Fruit fly (Drosophila melanogaster): ENCODE measurements around the gene CG34250.

CG34250 gene

DNA sequence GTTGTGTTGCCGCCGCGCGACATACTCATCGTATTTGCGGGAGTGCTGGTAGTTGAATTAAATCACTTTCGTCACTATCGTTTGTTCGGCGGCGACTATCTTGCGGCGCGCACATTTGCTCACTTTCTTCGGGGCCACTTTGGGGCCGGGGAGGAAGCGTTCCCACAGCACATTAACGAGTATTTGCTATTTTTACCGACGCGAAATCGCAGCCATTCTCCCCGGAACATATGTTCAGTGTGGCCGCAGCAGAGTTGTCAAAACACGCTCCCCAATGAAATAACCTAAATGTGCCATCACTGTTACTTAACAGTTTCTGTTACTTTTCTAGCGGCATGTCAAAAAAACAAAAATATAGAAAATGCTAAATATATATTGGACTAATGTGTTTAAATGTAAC, 43.1 kb upstream of the CG34250 start, which contains the start of gene frc (continued):
- TF ChIP-seq hkb (optimal IDR thresholded peaks at IDR 0.05): no peak
- no peak for TF ChIP-seq hkb (GFP tag; IDR thresholded peaks at IDR 0.05)
- TF ChIP-seq nerfin-2 (GFP tag; IDR thresholded peaks at IDR 0.05; ENCODE audit: partially characterized antibody): peak; percentile 41; the same call in 1 of the 2 replicates
- no peak for TF ChIP-seq CG18262 (tag; optimal IDR thresholded peaks at IDR 0.05)
- peak; percentile 7; the same call in 1 of the 2 replicates for TF ChIP-seq ranshi (GFP tag; IDR thresholded peaks at IDR 0.05)
- TF ChIP-seq CG12155 (GFP tag; optimal IDR thresholded peaks at IDR 0.05): no peak
- TF ChIP-seq CG2199 (GFP tag; IDR thresholded peaks at IDR 0.05): no peak
- TF ChIP-seq CG14860 (GFP tag; IDR thresholded peaks at IDR 0.05; ENCODE audit: partially characterized antibody): no peak
- no peak for TF ChIP-seq luna (GFP tag; optimal IDR thresholded peaks at IDR 0.05)
- peak; percentile 40 for TF ChIP-seq CG4617 (GFP tag; optimal IDR thresholded peaks at IDR 0.05; ENCODE audit: borderline replicate concordance)
- TF ChIP-seq CG9797 (GFP tag; optimal IDR thresholded peaks at IDR 0.05): peak; percentile 54
- no peak for TF ChIP-seq slp2 (GFP tag; optimal IDR thresholded peaks at IDR 0.05)
- peak; percentile 5 for TF ChIP-seq CG1603 (tag; optimal IDR thresholded peaks at IDR 0.05)
- 0 out of 2 replicates have a peak, but pooled peaks have one; percentile 13 for TF ChIP-seq Xrp1 (GFP tag; IDR thresholded peaks at IDR 0.05)
- 0 out of 2 replicates have a peak, but pooled peaks have one; percentile 14 for TF ChIP-seq ato (GFP tag; IDR thresholded peaks at IDR 0.05; ENCODE audit: partially characterized antibody)
- TF ChIP-seq Six4 (GFP tag; optimal IDR thresholded peaks at IDR 0.05): no peak
- TF ChIP-seq CG8290 (GFP tag; optimal IDR thresholded peaks at IDR 0.05): no peak
- TF ChIP-seq CG8290 (tag; optimal IDR thresholded peaks at IDR 0.05): peak in 1 of 2 experiments; percentile 51
- TF ChIP-seq CG1832 (GFP tag; optimal IDR thresholded peaks at IDR 0.05): no peak
- no peak for TF ChIP-seq jing (GFP tag; optimal IDR thresholded peaks at IDR 0.05)
- TF ChIP-seq Opbp (GFP tag; IDR thresholded peaks at IDR 0.05; ENCODE audit: partially characterized antibody): 0 out of 3 replicates have a peak, but pooled peaks have one; percentile 42
- no peak for TF ChIP-seq CG9817 (tag; optimal IDR thresholded peaks at IDR 0.05)
- no peak for TF ChIP-seq Dip3 (GFP tag; optimal IDR thresholded peaks at IDR 0.05)
- peak; percentile 66; the same call in 1 of the 3 replicates for TF ChIP-seq CG34422 (GFP tag; IDR thresholded peaks at IDR 0.05)
- no peak for TF ChIP-seq Doc2 (GFP tag; IDR thresholded peaks at IDR 0.05)
- no peak for TF ChIP-seq CG12744 (GFP tag; optimal IDR thresholded peaks at IDR 0.05)
- peak; percentile 40; the same call in 1 of the 2 replicates for TF ChIP-seq Bgb (GFP tag; IDR thresholded peaks at IDR 0.05; ENCODE audit: partially characterized antibody)
- TF ChIP-seq CG3065 (GFP tag; optimal IDR thresholded peaks at IDR 0.05): no peak
- TF ChIP-seq gsb-n (tag; optimal IDR thresholded peaks at IDR 0.05): no peak
- TF ChIP-seq gsb (GFP tag; IDR thresholded peaks at IDR 0.05): no peak
- no peak for TF ChIP-seq CG8388 (GFP tag; optimal IDR thresholded peaks at IDR 0.05)
- no peak for TF ChIP-seq crc (GFP tag; optimal IDR thresholded peaks at IDR 0.05)
- peak; percentile 56 for TF ChIP-seq pzg (GFP tag; optimal IDR thresholded peaks at IDR 0.05)
- TF ChIP-seq crol (GFP tag; IDR thresholded peaks at IDR 0.05): 0 out of 2 replicates have a peak, but pooled peaks have one; percentile 6
- TF ChIP-seq CG12769 (tag; optimal IDR thresholded peaks at IDR 0.05): peak; percentile 89
- TF ChIP-seq Elba2 (GFP tag; optimal IDR thresholded peaks at IDR 0.05): no peak
- no peak for TF ChIP-seq CG4820 (GFP tag; optimal IDR thresholded peaks at IDR 0.05)
- no peak for TF ChIP-seq CG6654 (GFP tag; optimal IDR thresholded peaks at IDR 0.05)
- TF ChIP-seq vvl (GFP tag; IDR thresholded peaks at IDR 0.05): peak; percentile 53
- no peak for TF ChIP-seq trh (GFP tag; optimal IDR thresholded peaks at IDR 0.05)
- no peak for TF ChIP-seq CG1233 (GFP tag; optimal IDR thresholded peaks at IDR 0.05)
- no peak for TF ChIP-seq CG11093 (GFP tag; IDR thresholded peaks at IDR 0.05)
- no peak for TF ChIP-seq Dip2 (GFP tag; IDR thresholded peaks at IDR 0.05)
- no peak for TF ChIP-seq ken (GFP tag; IDR thresholded peaks at IDR 0.05)
- no peak for TF ChIP-seq CG8089 (GFP tag; optimal IDR thresholded peaks at IDR 0.05)
- peak; percentile 35 for TF ChIP-seq CG15514 (GFP tag; optimal IDR thresholded peaks at IDR 0.05)
